Worm (Caenorhabditis elegans) whole organism, L2 larva: Measurements from ENCODE around the gene H06H21.37.

Source experiments
- R02D3.7 ChIP-seq: fragments of 150-350 bp; optimal IDR thresholded peaks from 2 replicates; lab custom pipeline; 2014; ENCODE audit warnings: missing biosample characterization, missing genetic modification characterization
- ZK546.5 ChIP-seq: sonication (generic microtip); optimal IDR thresholded peaks from 2 replicates; lab custom pipeline; 2017; ENCODE audit warnings: missing biosample characterization, missing genetic modification characterization
- crh-2 ChIP-seq: sonication (generic microtip); optimal IDR thresholded peaks from 2 replicates; lab custom pipeline; 2017; ENCODE audit warnings: missing biosample characterization, missing genetic modification characterization
- dmd-4 ChIP-seq: sonication (generic microtip); optimal IDR thresholded peaks from 2 replicates; lab custom pipeline; 2017; ENCODE audit warnings: missing biosample characterization, missing genetic modification characterization
- elt-1 ChIP-seq: fragments of 150-350 bp; optimal IDR thresholded peaks from 2 replicates; lab custom pipeline; 2014; ENCODE audit warnings: missing biosample characterization, missing genetic modification characterization
- fos-1 ChIP-seq: fragments of 150-350 bp; optimal IDR thresholded peaks from 2 replicates; lab custom pipeline; 2014; ENCODE audit warnings: missing biosample characterization, missing genetic modification characterization
- lin-13 ChIP-seq: fragments of 150-350 bp; optimal IDR thresholded peaks from 2 replicates; lab custom pipeline; 2014; ENCODE audit warnings: missing biosample characterization, missing genetic modification reagents, missing genetic modification characterization
- mdl-1 ChIP-seq, 2 experiments: fragments of 150-350 bp in 1 of 2; sonication (generic microtip) in 1 of 2; optimal IDR thresholded peaks; 2 replicates each; lab custom pipeline; 2017; ENCODE audit warnings: missing biosample characterization in 2 of 2, missing genetic modification characterization in 2 of 2
- nhr-10 ChIP-seq: sonication (generic microtip); optimal IDR thresholded peaks from 2 replicates; lab custom pipeline; 2017; ENCODE audit warnings: missing biosample characterization, missing genetic modification characterization
- nhr-25 ChIP-seq: fragments of 150-350 bp; sonication (generic microtip); optimal IDR thresholded peaks from 3 replicates; lab custom pipeline; 2014; ENCODE audit warnings: missing biosample characterization, missing genetic modification characterization
- nhr-6 ChIP-seq: fragments of 150-350 bp; optimal IDR thresholded peaks from 2 replicates; lab custom pipeline; 2014; ENCODE audit warnings: missing biosample characterization, missing genetic modification characterization
- zag-1 ChIP-seq: fragments of 150-350 bp; optimal IDR thresholded peaks from 2 replicates; lab custom pipeline; 2014; ENCODE audit warnings: missing biosample characterization, missing genetic modification characterization
- ztf-11 ChIP-seq: sonication (generic microtip); optimal IDR thresholded peaks from 2 replicates; lab custom pipeline; 2017; ENCODE audit warnings: missing biosample characterization, missing genetic modification characterization

ce11 chrIV:4807219-4807618 is 2.6 kb downstream of the H06H21.37 start, which contains the start of gene H06H21.11:
- no peak for TF ChIP-seq R02D3.7 (tag; lab: Kevin White, UChicago)
- no peak for TF ChIP-seq nhr-6 (tag; lab: Kevin White, UChicago)
- no peak for TF ChIP-seq zag-1 (tag; lab: Kevin White, UChicago)
- TF ChIP-seq lin-13: no peak
- no peak for TF ChIP-seq mdl-1 (tag; optimal IDR thresholded peaks at IDR 0.05; lab: Kevin White, UChicago)
- no peak for TF ChIP-seq elt-1 (tag; lab: Kevin White, UChicago)
- no peak for TF ChIP-seq ZK546.5
- no peak for TF ChIP-seq nhr-10 (tag; lab: Kevin White, UChicago)
- no peak for TF ChIP-seq ztf-11
- TF ChIP-seq dmd-4 (tag; lab: Kevin White, UChicago): no peak
- no peak for TF ChIP-seq fos-1
- TF ChIP-seq nhr-25 (tag; lab: Kevin White, UChicago): no peak
- TF ChIP-seq crh-2 (tag; lab: Kevin White, UChicago): no peak
